Worm (Caenorhabditis elegans): ENCODE data around the gene R07B1.7.

The R07B1.7 gene

ce11 chrX:9822606-9823264, 46.2 kb upstream of the R07B1.7 start (continued):
- peak; percentile 61 for TF ChIP-seq hlh-30 (tag; optimal IDR thresholded peaks at IDR 0.05; ENCODE audit: insufficient read depth)
- TF ChIP-seq dpl-1 (GFP tag; optimal IDR thresholded peaks at IDR 0.05) = peak; percentile 23
- TF ChIP-seq lin-29 (GFP tag; IDR thresholded peaks at IDR 0.05) = no peak
- no peak for TF ChIP-seq F49E8.2 (tag; optimal IDR thresholded peaks at IDR 0.05; ENCODE audit: borderline replicate concordance)
- no peak for TF ChIP-seq Y5F2A.4 (GFP tag; optimal IDR thresholded peaks at IDR 0.05)
- no peak for TF ChIP-seq zip-11 (GFP tag; IDR thresholded peaks at IDR 0.05)
- TF ChIP-seq nhr-10 (tag; optimal IDR thresholded peaks at IDR 0.05) = no peak
- no peak for TF ChIP-seq aha-1 (tag)
- TF ChIP-seq attf-4 (tag; optimal IDR thresholded peaks at IDR 0.05) = no peak
- TF ChIP-seq snpc-1.2 (GFP tag; IDR thresholded peaks at IDR 0.05) = no peak
- TF ChIP-seq saeg-2 (GFP tag; IDR thresholded peaks at IDR 0.05) = no peak
- TF ChIP-seq mxl-2 (GFP tag; conservative IDR thresholded peaks at IDR 0.05) = no peak
- TF ChIP-seq Y105C5A.15 (GFP tag; IDR thresholded peaks at IDR 0.05) = no peak
- TF ChIP-seq lin-13 (GFP tag; optimal IDR thresholded peaks at IDR 0.05) = no peak
- no peak for TF ChIP-seq dmd-9 (GFP tag; IDR thresholded peaks at IDR 0.05)
- 0 out of 2 replicates have a peak, but pooled peaks have one; percentile 43 for TF ChIP-seq arid-1 (GFP tag; conservative IDR thresholded peaks at IDR 0.05)
- no peak for TF ChIP-seq madf-9 (GFP tag; conservative IDR thresholded peaks at IDR 0.05)
- peak in 1 of 2 experiments; percentile 76 for TF ChIP-seq mdl-1 (tag; optimal IDR thresholded peaks at IDR 0.05)
- no peak for TF ChIP-seq F37D6.2 (tag; optimal IDR thresholded peaks at IDR 0.05)
- no peak for TF ChIP-seq T20F7.1 (GFP tag; optimal IDR thresholded peaks at IDR 0.05)
- no peak for TF ChIP-seq lim-7 (GFP tag; IDR thresholded peaks at IDR 0.05)
- TF ChIP-seq spr-1 (tag; optimal IDR thresholded peaks at IDR 0.05) = no peak
- no peak for TF ChIP-seq R02D3.7 (tag; optimal IDR thresholded peaks at IDR 0.05)
- TF ChIP-seq ceh-82 (tag; optimal IDR thresholded peaks at IDR 0.05) = no peak
- no peak for TF ChIP-seq madf-5 (GFP tag; IDR thresholded peaks at IDR 0.05)
- TF ChIP-seq lin-38 (GFP tag; IDR thresholded peaks at IDR 0.05) = no peak
- TF ChIP-seq nhr-25 (tag; optimal IDR thresholded peaks at IDR 0.05; ENCODE audit: borderline replicate concordance, insufficient read depth) = peak; percentile 59
- TF ChIP-seq dmd-6 (GFP tag; IDR thresholded peaks at IDR 0.05) = peak; percentile 70
- TF ChIP-seq fkh-10 (GFP tag; optimal IDR thresholded peaks at IDR 0.05) = no peak
- TF ChIP-seq zfp-2 (tag; optimal IDR thresholded peaks at IDR 0.05) = no peak
- no peak for TF ChIP-seq ama-1 (optimal IDR thresholded peaks at IDR 0.05)
- TF ChIP-seq F44E2.7 (GFP tag; IDR thresholded peaks at IDR 0.05) = no peak
- TF ChIP-seq lin-15B (tag; optimal IDR thresholded peaks at IDR 0.05) = no peak
- TF ChIP-seq mep-1 (tag; optimal IDR thresholded peaks at IDR 0.05) = peak; percentile 85
- no peak for TF ChIP-seq ces-1 (GFP tag; optimal IDR thresholded peaks at IDR 0.05)
- peak; percentile 74 for TF ChIP-seq mes-2 (tag; optimal IDR thresholded peaks at IDR 0.05; ENCODE audit: poor library complexity, severe bottlenecking)
- TF ChIP-seq nhr-42 (GFP tag; IDR thresholded peaks at IDR 0.05) = no peak
- no peak for TF ChIP-seq gei-8 (GFP tag; optimal IDR thresholded peaks at IDR 0.05)
- no peak for TF ChIP-seq unc-39 (tag; optimal IDR thresholded peaks at IDR 0.05)
- TF ChIP-seq duxl-1 (tag; optimal IDR thresholded peaks at IDR 0.05; ENCODE audit: poor library complexity) = no peak
- TF ChIP-seq ZK546.5 (tag; optimal IDR thresholded peaks at IDR 0.05) = no peak
- TF ChIP-seq nhr-111 (GFP tag; optimal IDR thresholded peaks at IDR 0.05) = no peak
- peak; percentile 80 for TF ChIP-seq hlh-11 (tag; optimal IDR thresholded peaks at IDR 0.05)
- no peak for TF ChIP-seq ceh-32 (tag; optimal IDR thresholded peaks at IDR 0.05; ENCODE audit: poor library complexity)
- no peak for TF ChIP-seq F10B5.3 (tag; optimal IDR thresholded peaks at IDR 0.05)
- TF ChIP-seq nhr-48 (tag; optimal IDR thresholded peaks at IDR 0.05) = no peak
- no peak for TF ChIP-seq mdt-29 (GFP tag; IDR thresholded peaks at IDR 0.05)
- no peak for TF ChIP-seq lin-39 (tag; optimal IDR thresholded peaks at IDR 0.05)
- no peak for TF ChIP-seq tra-1 (GFP tag; IDR thresholded peaks at IDR 0.05)
- TF ChIP-seq nhr-11 (tag; optimal IDR thresholded peaks at IDR 0.05) = peak; percentile 20
- no peak for TF ChIP-seq ceh-44 (GFP tag; IDR thresholded peaks at IDR 0.05)
